Fruit fly (Drosophila melanogaster) whole organism, prepupa: ENCODE results near the gene CG14439.

ENCODE experiments used
- CG10669 ChIP-seq: fragments of 200-800 bp; sonication (Bioruptor generic); optimal IDR thresholded peaks from 3 replicates; lab custom pipeline; 2018; ENCODE audit warnings: missing biosample characterization, mild to moderate bottlenecking, missing genetic modification characterization, moderate library complexity
- CG15336 ChIP-seq: fragments of 200-800 bp; sonication (Bioruptor generic); IDR thresholded peaks from 2 replicates; pipeline ENCODE4 v1.3.6; 2022; ENCODE audit warnings: missing biosample characterization, missing genetic modification characterization
- CG16779 ChIP-seq: fragments of 200-800 bp; sonication (Bioruptor generic); optimal IDR thresholded peaks from 3 replicates; lab custom pipeline; 2017; ENCODE audit warnings: missing biosample characterization, mild to moderate bottlenecking, missing genetic modification characterization
- CG3032 ChIP-seq: fragments of 200-800 bp; optimal IDR thresholded peaks from 2 replicates; lab custom pipeline; 2019; ENCODE audit warnings: missing biosample characterization, mild to moderate bottlenecking, missing genetic modification characterization, moderate library complexity
- CG31627 ChIP-seq: fragments of 200-800 bp; sonication (Bioruptor generic); optimal IDR thresholded peaks from 3 replicates; lab custom pipeline; 2016; ENCODE audit warnings: missing biosample characterization, missing genetic modification characterization
- CG32006 ChIP-seq: fragments of 200-800 bp; sonication (Bioruptor generic); optimal IDR thresholded peaks from 3 replicates; lab custom pipeline; 2017; ENCODE audit warnings: missing biosample characterization, mild to moderate bottlenecking, missing genetic modification characterization
- CG34406 ChIP-seq: fragments of 200-800 bp; sonication (Bioruptor generic); optimal IDR thresholded peaks from 3 replicates; lab custom pipeline; 2016; ENCODE audit warnings: missing biosample characterization, missing genetic modification characterization
- CG3919 ChIP-seq: fragments of 200-800 bp; sonication (Bioruptor generic); optimal IDR thresholded peaks from 3 replicates; lab custom pipeline; 2016; ENCODE audit warnings: missing biosample characterization, missing genetic modification characterization
- CG6163 ChIP-seq: fragments of 200-800 bp; sonication (Bioruptor generic); IDR thresholded peaks from 3 replicates; pipeline ENCODE4 v1.3.6; 2022; ENCODE audit warnings: missing biosample characterization, missing genetic modification characterization
- CG6808 ChIP-seq: fragments of 200-800 bp; sonication (Bioruptor generic); optimal IDR thresholded peaks from 3 replicates; lab custom pipeline; 2017; ENCODE audit warnings: missing biosample characterization, missing genetic modification characterization, mild to moderate bottlenecking, moderate library complexity, missing genetic modification reagents
- CG6854 ChIP-seq: fragments of 200-800 bp; sonication (Bioruptor generic); optimal IDR thresholded peaks from 2 replicates; lab custom pipeline; 2017; ENCODE audit warnings: missing biosample characterization, mild to moderate bottlenecking, missing genetic modification characterization
- CG7368 ChIP-seq: fragments of 200-800 bp; sonication (Bioruptor generic); optimal IDR thresholded peaks from 3 replicates; lab custom pipeline; 2016; ENCODE audit warnings: missing biosample characterization, missing genetic modification characterization
- CG8119 ChIP-seq: fragments of 200-800 bp; sonication (Bioruptor generic); IDR thresholded peaks from 3 replicates; pipeline ENCODE4 v1.3.6; 2022; ENCODE audit warnings: missing biosample characterization, missing genetic modification characterization
- CG8319 ChIP-seq: fragments of 200-800 bp; sonication (Bioruptor generic); optimal IDR thresholded peaks from 3 replicates; lab custom pipeline; 2016; ENCODE audit warnings: missing biosample characterization, missing genetic modification characterization
- CG9139 ChIP-seq: fragments of 200-800 bp; sonication (Bioruptor generic); optimal IDR thresholded peaks from 3 replicates; lab custom pipeline; 2017; ENCODE audit warnings: missing biosample characterization, mild to moderate bottlenecking, missing genetic modification characterization
- Ets21C ChIP-seq: fragments of 200-800 bp; sonication (Bioruptor generic); optimal IDR thresholded peaks from 3 replicates; lab custom pipeline; 2016; ENCODE audit warnings: missing biosample characterization, missing genetic modification characterization
- Ets96B ChIP-seq: fragments of 200-800 bp; optimal IDR thresholded peaks from 2 replicates; lab custom pipeline; 2019; ENCODE audit warnings: missing biosample characterization, mild to moderate bottlenecking, missing genetic modification characterization, moderate library complexity
- Hr38 ChIP-seq: sonication (Bioruptor generic); optimal IDR thresholded peaks from 2 replicates; lab custom pipeline; 2016; ENCODE audit warnings: missing biosample characterization, missing genetic modification characterization
- Hr4 ChIP-seq: fragments of 200-800 bp; sonication (Bioruptor generic); optimal IDR thresholded peaks from 3 replicates; lab custom pipeline; 2016; ENCODE audit warnings: missing biosample characterization, missing genetic modification characterization
- Lpt ChIP-seq: fragments of 200-800 bp; sonication (Bioruptor generic); optimal IDR thresholded peaks from 3 replicates; lab custom pipeline; 2016; ENCODE audit warnings: missing biosample characterization, missing genetic modification characterization
- Met ChIP-seq: fragments of 200-800 bp; sonication (Bioruptor generic); optimal IDR thresholded peaks from 3 replicates; lab custom pipeline; 2016; ENCODE audit warnings: missing biosample characterization, missing genetic modification characterization
- OdsH ChIP-seq: fragments of 200-800 bp; sonication (Bioruptor generic); optimal IDR thresholded peaks from 3 replicates; lab custom pipeline; 2016; ENCODE audit warnings: missing biosample characterization, missing genetic modification characterization
- Sox102F ChIP-seq: fragments of 200-800 bp; sonication (Bioruptor generic); optimal IDR thresholded peaks from 2 replicates; lab custom pipeline; 2016; ENCODE audit warnings: missing biosample characterization, mild to moderate bottlenecking, missing genetic modification characterization
- achi ChIP-seq: fragments of 200-800 bp; sonication (Bioruptor generic); optimal IDR thresholded peaks from 3 replicates; lab custom pipeline; 2016; ENCODE audit warnings: missing biosample characterization, missing genetic modification characterization
- acj6 ChIP-seq: fragments of 200-800 bp; sonication (Bioruptor generic); optimal IDR thresholded peaks from 3 replicates; lab custom pipeline; 2016; ENCODE audit warnings: missing biosample characterization, missing genetic modification characterization
- cyc ChIP-seq: fragments of 200-800 bp; sonication (Bioruptor generic); optimal IDR thresholded peaks from 3 replicates; lab custom pipeline; 2016; ENCODE audit warnings: missing biosample characterization, missing genetic modification characterization
- dac ChIP-seq: fragments of 200-800 bp; sonication (Bioruptor generic); optimal IDR thresholded peaks from 2 replicates; lab custom pipeline; 2017; ENCODE audit warnings: missing biosample characterization, mild to moderate bottlenecking, missing genetic modification characterization
- dsx ChIP-seq: fragments of 200-800 bp; optimal IDR thresholded peaks from 3 replicates; lab custom pipeline; 2019; ENCODE audit warnings: missing biosample characterization, mild to moderate bottlenecking, missing genetic modification characterization, moderate library complexity; ENCODE audit not compliant: poor library complexity, severe bottlenecking
- esn ChIP-seq: fragments of 200-800 bp; sonication (Bioruptor generic); optimal IDR thresholded peaks from 2 replicates; lab custom pipeline; 2016; ENCODE audit warnings: missing biosample characterization, mild to moderate bottlenecking, missing genetic modification characterization, moderate library complexity
- fd85E ChIP-seq: fragments of 200-800 bp; sonication (Bioruptor generic); optimal IDR thresholded peaks from 3 replicates; lab custom pipeline; 2016; ENCODE audit warnings: missing biosample characterization, missing genetic modification characterization
- fkh ChIP-seq: fragments of 200-800 bp; sonication (Bioruptor generic); optimal IDR thresholded peaks from 3 replicates; lab custom pipeline; 2017; ENCODE audit warnings: missing biosample characterization, mild to moderate bottlenecking, missing genetic modification characterization, moderate library complexity
- lz ChIP-seq: fragments of 200-800 bp; sonication (Bioruptor generic); optimal IDR thresholded peaks from 3 replicates; lab custom pipeline; 2016; ENCODE audit warnings: missing biosample characterization, missing genetic modification characterization
- net ChIP-seq: fragments of 200-800 bp; sonication (Bioruptor generic); optimal IDR thresholded peaks from 3 replicates; lab custom pipeline; 2016; ENCODE audit warnings: missing biosample characterization, missing genetic modification characterization
- pdm3 ChIP-seq: fragments of 200-800 bp; sonication (Bioruptor generic); optimal IDR thresholded peaks from 3 replicates; lab custom pipeline; 2016; ENCODE audit warnings: missing biosample characterization, missing genetic modification characterization
- salr ChIP-seq, 2 experiments: fragments of 200-800 bp; sonication (Bioruptor generic); optimal IDR thresholded peaks; 3 replicates each; lab custom pipeline; 2016 to 2018; ENCODE audit warnings: missing biosample characterization in 2 of 2, missing genetic modification characterization in 2 of 2, mild to moderate bottlenecking in 1 of 2
- spab ChIP-seq: fragments of 200-800 bp; sonication (Bioruptor generic); optimal IDR thresholded peaks from 2 replicates; lab custom pipeline; 2017; ENCODE audit warnings: missing biosample characterization, mild to moderate bottlenecking, missing genetic modification characterization, missing genetic modification reagents
- ss ChIP-seq, 2 experiments: fragments of 200-800 bp; sonication (Bioruptor generic); optimal IDR thresholded peaks; 2 replicates in 1 of 2; 3 replicates in 1 of 2; lab custom pipeline; 2017 to 2018; ENCODE audit warnings: mild to moderate bottlenecking in 2 of 2, missing biosample characterization in 2 of 2, missing genetic modification characterization in 2 of 2, moderate library complexity in 1 of 2
- svp ChIP-seq: fragments of 200-800 bp; sonication (Bioruptor generic); peaks from one replicate; lab custom pipeline; 2016; ENCODE audit warnings: missing biosample characterization, missing genetic modification characterization
- topi ChIP-seq: fragments of 200-800 bp; sonication (Bioruptor generic); optimal IDR thresholded peaks from 3 replicates; lab custom pipeline; 2016; ENCODE audit warnings: missing biosample characterization, missing genetic modification characterization
- vri ChIP-seq: fragments of 200-800 bp; sonication (Bioruptor generic); optimal IDR thresholded peaks from 3 replicates; lab custom pipeline; 2016; ENCODE audit warnings: missing biosample characterization, mild to moderate bottlenecking, missing genetic modification characterization

The CG14439 gene

dm6 chrX:6795987-6796691 lies 48.8 kb downstream of the CG14439 start:
- TF ChIP-seq CG31627 (GFP tag; lab: Kevin White, UChicago) (peak; percentile 11), Ets21C (GFP tag; lab: Kevin White, UChicago) (no peak), svp (GFP tag; lab: Kevin White, UChicago) (peak; percentile 64), CG34406 (peak; percentile 11), esn (GFP tag; lab: Kevin White, UChicago) (peak; percentile 13), CG7368 (GFP tag; lab: Kevin White, UChicago) (no peak), Lpt (GFP tag; lab: Kevin White, UChicago) (no peak), Ets96B (no peak), Hr4 (peak; percentile 7), fkh (GFP tag; lab: Kevin White, UChicago) (no peak), acj6 (GFP tag; lab: Kevin White, UChicago) (peak; percentile 17), CG32006 (GFP tag; lab: Kevin White, UChicago) (peak; percentile 19), topi (GFP tag; lab: Kevin White, UChicago) (peak; percentile 25), pdm3 (GFP tag; lab: Kevin White, UChicago) (peak; percentile 34), OdsH (GFP tag; lab: Kevin White, UChicago) (no peak)

dm6 chrX:6796972-6797371 lies 49.6 kb downstream of the CG14439 start:
- no peak for TF ChIP-seq Hr4
- no peak for TF ChIP-seq CG7368 (GFP tag; lab: Kevin White, UChicago)
- TF ChIP-seq, all 60 proteins: peak for 0

- TF ChIP-seq Lpt (GFP tag; lab: Kevin White, UChicago): no peak
- TF ChIP-seq CG3919 (GFP tag; lab: Kevin White, UChicago): no peak
- no peak for TF ChIP-seq salr (GFP tag; optimal IDR thresholded peaks at IDR 0.05; lab: Kevin White, UChicago)
- peak; percentile 17 for TF ChIP-seq fkh (GFP tag; lab: Kevin White, UChicago)
- TF ChIP-seq, all 60 proteins: peak for 1
Measured at dm6 chrX:6799261-6800022, 52.1 kb downstream of the CG14439 start.

dm6 chrX:6800726-6801296 lies 53.5 kb downstream of the CG14439 start:
- TF ChIP-seq cyc (no peak), net (GFP tag; lab: Kevin White, UChicago) (peak; percentile 11), Hr38 (GFP tag; lab: Kevin White, UChicago) (no peak), vri (no peak), CG15336 (GFP tag; lab: Robert Waterston, UW) (peak; percentile 33; the same call in 1 of the 2 replicates), pdm3 (GFP tag; lab: Kevin White, UChicago) (peak; percentile 15), spab (GFP tag; lab: Kevin White, UChicago) (no peak), CG6163 (GFP tag; lab: Robert Waterston, UW) (no peak), CG10669 (GFP tag; lab: Kevin White, UChicago) (no peak), Met (GFP tag; lab: Kevin White, UChicago) (peak; percentile 43), CG8319 (no peak), fkh (GFP tag; lab: Kevin White, UChicago) (peak; percentile 45), CG32006 (GFP tag; lab: Kevin White, UChicago) (peak; percentile 64), CG9139 (no peak), CG16779 (no peak), dac (GFP tag; lab: Kevin White, UChicago) (no peak), CG7368 (GFP tag; lab: Kevin White, UChicago) (no peak), CG3032 (tag; lab: Kevin White, UChicago) (no peak), OdsH (GFP tag; lab: Kevin White, UChicago) (peak; percentile 33), CG8119 (GFP tag; lab: Robert Waterston, UW) (no peak), salr (GFP tag; optimal IDR thresholded peaks at IDR 0.05; lab: Kevin White, UChicago) (no peak), Ets21C (GFP tag; lab: Kevin White, UChicago) (no peak), lz (GFP tag; lab: Kevin White, UChicago) (peak; percentile 1), CG6854 (GFP tag; lab: Kevin White, UChicago) (no peak), fd85E (GFP tag; lab: Kevin White, UChicago) (no peak), ss (GFP tag; optimal IDR thresholded peaks at IDR 0.05; lab: Kevin White, UChicago) (no peak), CG6808 (no peak), CG3919 (GFP tag; lab: Kevin White, UChicago) (peak; percentile 18), achi (GFP tag; lab: Kevin White, UChicago) (peak; percentile 7), acj6 (GFP tag; lab: Kevin White, UChicago) (peak; percentile 39), Sox102F (GFP tag; lab: Kevin White, UChicago) (no peak), dsx (GFP tag; lab: Kevin White, UChicago) (no peak)
